Worm (Caenorhabditis elegans) whole organism, late embryonic: ENCODE results near the gene oac-11.
A peak's percentile ranks its signal among the peaks of the same experiment; 100 is the strongest.

Experiments
- C08G9.2 ChIP-seq: sonication (generic microtip); optimal IDR thresholded peaks from 2 replicates; lab custom pipeline; 2016; ENCODE audit warnings: mild to moderate bottlenecking, missing genetic modification characterization, moderate library complexity, missing compliant biosample characterization
- C38D4.7 ChIP-seq: fragments of 200-800 bp; sonication (Bioruptor generic); optimal IDR thresholded peaks from 2 replicates; lab custom pipeline; 2018; ENCODE audit warnings: mild to moderate bottlenecking, missing genetic modification characterization, moderate library complexity, missing compliant biosample characterization
- K02D7.2 ChIP-seq: sonication (generic microtip); optimal IDR thresholded peaks from 2 replicates; lab custom pipeline; 2017; ENCODE audit warnings: mild to moderate bottlenecking, missing genetic modification characterization, missing compliant biosample characterization
- ceh-22 ChIP-seq: sonication (generic microtip); optimal IDR thresholded peaks from 2 replicates; lab custom pipeline; 2017; ENCODE audit warnings: missing biosample characterization, missing genetic modification characterization
- ceh-31 ChIP-seq: sonication (generic microtip); optimal IDR thresholded peaks from 2 replicates; lab custom pipeline; 2016; ENCODE audit warnings: missing genetic modification characterization, missing compliant biosample characterization
- ceh-34 ChIP-seq: sonication (generic microtip); optimal IDR thresholded peaks from 2 replicates; lab custom pipeline; 2016; ENCODE audit warnings: mild to moderate bottlenecking, missing genetic modification characterization, missing compliant biosample characterization
- ceh-45 ChIP-seq: fragments of 200-800 bp; sonication (Bioruptor generic); IDR thresholded peaks from 2 replicates; pipeline ENCODE4 v1.3.6; 2022; ENCODE audit warnings: missing genetic modification reagents, missing genetic modification characterization, missing compliant biosample characterization
- dve-1 ChIP-seq: sonication (generic microtip); optimal IDR thresholded peaks from 2 replicates; lab custom pipeline; 2017; ENCODE audit warnings: antibody characterized with exemption, mild to moderate bottlenecking, missing genetic modification characterization, missing compliant biosample characterization
- elt-2 ChIP-seq: sonication (generic microtip); optimal IDR thresholded peaks from 2 replicates; lab custom pipeline; 2016; ENCODE audit warnings: missing genetic modification reagents, missing genetic modification characterization, missing compliant biosample characterization
- fax-1 ChIP-seq: sonication (generic microtip); optimal IDR thresholded peaks from 2 replicates; lab custom pipeline; 2016; ENCODE audit warnings: missing genotype, missing genetic modification characterization, missing compliant biosample characterization
- fkh-10 ChIP-seq: fragments of 150-350 bp; optimal IDR thresholded peaks from 2 replicates; lab custom pipeline; 2014; ENCODE audit warnings: missing biosample characterization, missing genetic modification reagents, missing genetic modification characterization
- gmeb-2 ChIP-seq: sonication (generic microtip); optimal IDR thresholded peaks from 2 replicates; lab custom pipeline; 2016; ENCODE audit warnings: missing genetic modification characterization, inconsistent platforms, missing compliant biosample characterization
- hlh-13 ChIP-seq: fragments of 200-800 bp; sonication (Bioruptor generic); optimal IDR thresholded peaks from 2 replicates; lab custom pipeline; 2018; ENCODE audit warnings: mild to moderate bottlenecking, missing genetic modification characterization, missing compliant biosample characterization
- hlh-15 ChIP-seq: sonication (generic microtip); optimal IDR thresholded peaks from 2 replicates; lab custom pipeline; 2016; ENCODE audit warnings: missing genetic modification characterization, missing compliant biosample characterization
- hlh-6 ChIP-seq: sonication (generic microtip); optimal IDR thresholded peaks from 2 replicates; lab custom pipeline; 2016; ENCODE audit warnings: missing genotype, missing genetic modification characterization, missing compliant biosample characterization
- lim-6 ChIP-seq: sonication (generic microtip); optimal IDR thresholded peaks from 2 replicates; lab custom pipeline; 2016; ENCODE audit warnings: missing genetic modification characterization, missing compliant biosample characterization
- lin-11 ChIP-seq: fragments of 200-800 bp; sonication (Bioruptor generic); optimal IDR thresholded peaks from 2 replicates; lab custom pipeline; 2018; ENCODE audit warnings: mild to moderate bottlenecking, missing genetic modification characterization, missing compliant biosample characterization
- nfya-1 ChIP-seq: sonication (generic microtip); optimal IDR thresholded peaks from 2 replicates; lab custom pipeline; 2017; ENCODE audit warnings: missing genetic modification characterization, mild to moderate bottlenecking, missing compliant biosample characterization, antibody characterized with exemption, moderate library complexity
- nhr-11 ChIP-seq: fragments of 150-350 bp; optimal IDR thresholded peaks from 2 replicates; lab custom pipeline; 2014; ENCODE audit warnings: missing biosample characterization, missing genetic modification characterization
- nhr-232 ChIP-seq: sonication (generic microtip); optimal IDR thresholded peaks from 2 replicates; lab custom pipeline; 2016; ENCODE audit warnings: missing genetic modification characterization, missing compliant biosample characterization
- npax-4 ChIP-seq: sonication (generic microtip); optimal IDR thresholded peaks from 2 replicates; lab custom pipeline; 2016; ENCODE audit warnings: missing genetic modification characterization, missing compliant biosample characterization
- odd-2 ChIP-seq: sonication (generic microtip); optimal IDR thresholded peaks from 2 replicates; lab custom pipeline; 2017; ENCODE audit warnings: antibody characterized with exemption, mild to moderate bottlenecking, missing genetic modification characterization, missing compliant biosample characterization
- pag-3 ChIP-seq: sonication (generic microtip); optimal IDR thresholded peaks from 2 replicates; lab custom pipeline; 2016; ENCODE audit warnings: missing compliant biosample characterization, missing genetic modification characterization, borderline replicate concordance
- pha-2 ChIP-seq: sonication (generic microtip); optimal IDR thresholded peaks from 2 replicates; lab custom pipeline; 2017; ENCODE audit warnings: mild to moderate bottlenecking, missing genetic modification characterization, missing compliant biosample characterization
- rnt-1 ChIP-seq: sonication (generic microtip); optimal IDR thresholded peaks from 2 replicates; lab custom pipeline; 2016; ENCODE audit warnings: missing genetic modification characterization, missing compliant biosample characterization
- sox-2 ChIP-seq: fragments of 200-800 bp; sonication (Bioruptor generic); IDR thresholded peaks from 2 replicates; pipeline ENCODE4 v1.3.6; 2022; ENCODE audit warnings: missing genetic modification reagents, missing genetic modification characterization, missing compliant biosample characterization
- syd-9 ChIP-seq: sonication (generic microtip); optimal IDR thresholded peaks from 2 replicates; lab custom pipeline; 2016; ENCODE audit warnings: mild to moderate bottlenecking, missing genetic modification characterization, moderate library complexity, missing compliant biosample characterization
- tbx-7 ChIP-seq: sonication (generic microtip); optimal IDR thresholded peaks from 2 replicates; lab custom pipeline; 2016; ENCODE audit warnings: missing genotype, missing genetic modification characterization, missing compliant biosample characterization
- ttx-3 ChIP-seq: sonication (generic microtip); optimal IDR thresholded peaks from 2 replicates; lab custom pipeline; 2016; ENCODE audit warnings: missing genetic modification reagents, missing genetic modification characterization, missing compliant biosample characterization
- unc-3 ChIP-seq, 2 experiments: fragments of 200-800 bp in 1 of 2; sonication (Bioruptor generic) in 1 of 2; sonication (generic microtip) in 1 of 2; conservative IDR thresholded peaks in 1 of 2; optimal IDR thresholded peaks in 1 of 2; 2 replicates each; pipeline versions ENCODE4 v1.3.6 to Lab custom; 2016 to 2022; ENCODE audit warnings: missing compliant biosample characterization in 2 of 2, missing genetic modification characterization in 2 of 2, missing genetic modification reagents in 1 of 2
- unc-86 ChIP-seq: sonication (generic microtip); optimal IDR thresholded peaks from 2 replicates; lab custom pipeline; 2016; ENCODE audit warnings: missing genetic modification characterization, missing compliant biosample characterization
- ztf-16 ChIP-seq: sonication (generic microtip); optimal IDR thresholded peaks from 2 replicates; lab custom pipeline; 2017; ENCODE audit warnings: missing genetic modification characterization, missing compliant biosample characterization

oac-11 gene

DNA sequence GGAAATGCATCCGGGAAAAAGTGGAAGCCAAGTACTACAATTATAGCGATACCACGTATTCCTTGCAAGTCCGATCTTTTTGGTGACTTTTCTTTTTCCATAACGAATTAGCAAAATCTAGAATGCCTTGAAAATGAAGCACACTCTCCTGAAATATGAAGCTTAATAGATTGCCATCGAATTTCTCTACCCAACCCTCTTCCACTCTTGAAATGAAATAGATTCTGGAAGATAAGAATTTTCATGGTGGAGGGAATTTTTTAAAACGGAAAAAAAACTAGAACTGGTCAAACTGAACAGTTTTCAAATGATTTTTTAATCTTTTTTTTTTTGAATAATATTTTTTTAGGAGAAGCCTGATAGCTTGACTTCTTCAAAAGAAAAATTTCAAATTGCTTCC is at the start of gene oac-11:
TSS of gene oac-11 (minus strand) at position 101 of the 400 bp plus-strand sequence.
- TF ChIP-seq sox-2, result no peak
- no peak for TF ChIP-seq nhr-11 (tag; lab: Kevin White, UChicago)
- no peak for TF ChIP-seq elt-2 (tag; lab: Kevin White, UChicago)
- TF ChIP-seq rnt-1, result no peak
- TF ChIP-seq C38D4.7 (GFP tag; lab: Kevin White, UChicago), result no peak
- no peak for TF ChIP-seq gmeb-2 (tag; lab: Kevin White, UChicago)
- TF ChIP-seq fax-1 (tag; lab: Kevin White, UChicago), result no peak
- TF ChIP-seq pag-3, result no peak

ce11 chrII:3909301-3909700 is 48.6 kb upstream of the oac-11 start:
- TF ChIP-seq hlh-15 (tag; lab: Kevin White, UChicago) (no peak), ztf-16 (tag; lab: Kevin White, UChicago) (no peak), gmeb-2 (tag; lab: Kevin White, UChicago) (no peak)

DNA sequence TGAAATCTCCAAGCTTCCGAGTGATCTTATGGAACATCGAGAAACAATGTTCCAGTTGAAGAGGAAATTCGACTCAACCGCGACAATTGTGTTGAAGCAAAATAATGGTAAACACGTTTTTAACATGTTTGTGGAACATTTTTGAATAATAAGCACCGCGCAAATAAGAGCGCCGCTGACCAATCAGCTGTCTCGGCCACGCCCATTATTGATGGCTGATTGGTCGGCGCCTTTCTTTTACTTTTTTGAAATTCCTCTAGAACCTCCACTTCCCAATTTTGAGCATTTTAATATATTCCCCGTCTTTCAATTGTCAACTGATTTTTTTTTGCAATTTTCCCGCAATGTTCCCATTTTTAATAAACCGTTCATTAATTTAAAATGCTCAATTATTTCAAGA is 47.4 kb upstream of the oac-11 start:
- TF ChIP-seq syd-9, result no peak
- TF ChIP-seq nfya-1, result peak; percentile 74

ce11 chrII:3906615-3907190 is 46.0 kb upstream of the oac-11 start, which contains the start of the genes F53C3.11 and fbxb-103:
Gene F53C3.11 (minus strand): TSS chrII:3906715.
Gene fbxb-103 (plus strand): TSS chrII:3907140.
- TF ChIP-seq lin-11 (tag; lab: Kevin White, UChicago), result no peak
- no peak for TF ChIP-seq ttx-3 (tag; lab: Kevin White, UChicago)
- TF ChIP-seq ceh-34 (tag; lab: Kevin White, UChicago), result no peak

DNA sequence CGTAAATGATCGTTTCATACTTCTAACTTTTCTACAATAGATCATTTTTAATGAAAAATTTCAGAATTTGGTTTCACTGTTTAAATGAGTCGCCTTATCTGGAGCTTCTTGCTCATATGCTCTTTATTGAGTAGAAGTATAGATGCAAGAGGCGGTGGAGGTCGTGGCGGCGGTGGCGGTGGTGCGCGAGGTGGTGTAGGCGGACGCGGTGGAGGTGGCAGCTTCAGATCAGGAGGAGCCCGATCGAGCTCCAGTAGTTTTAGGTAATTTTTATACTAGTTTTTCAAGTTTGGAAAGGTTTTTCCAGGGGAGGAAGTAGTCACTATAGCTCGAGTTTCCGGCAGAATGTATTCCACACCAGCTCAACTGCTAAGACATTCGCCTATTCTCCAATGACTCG is 42.1 kb upstream of the oac-11 start, which contains the start of gene F53C3.3:
TSS of gene F53C3.3 (plus strand) at position 59 of the 400 bp plus-strand sequence.
- no peak for TF ChIP-seq ceh-45 (GFP tag; lab: Robert Waterston, UW)
- TF ChIP-seq tbx-7 (tag; lab: Kevin White, UChicago), result no peak
- no peak for TF ChIP-seq dve-1 (tag; lab: Kevin White, UChicago)
- TF ChIP-seq K02D7.2 (tag; lab: Kevin White, UChicago), result no peak
- TF ChIP-seq fax-1 (tag; lab: Kevin White, UChicago), result no peak
- TF ChIP-seq ceh-22 (tag; lab: Kevin White, UChicago), result no peak
- no peak for TF ChIP-seq fkh-10 (GFP tag; lab: Kevin White, UChicago)
- TF ChIP-seq odd-2 (tag; lab: Kevin White, UChicago), result no peak
- TF ChIP-seq C08G9.2 (tag; lab: Kevin White, UChicago), result no peak

DNA sequence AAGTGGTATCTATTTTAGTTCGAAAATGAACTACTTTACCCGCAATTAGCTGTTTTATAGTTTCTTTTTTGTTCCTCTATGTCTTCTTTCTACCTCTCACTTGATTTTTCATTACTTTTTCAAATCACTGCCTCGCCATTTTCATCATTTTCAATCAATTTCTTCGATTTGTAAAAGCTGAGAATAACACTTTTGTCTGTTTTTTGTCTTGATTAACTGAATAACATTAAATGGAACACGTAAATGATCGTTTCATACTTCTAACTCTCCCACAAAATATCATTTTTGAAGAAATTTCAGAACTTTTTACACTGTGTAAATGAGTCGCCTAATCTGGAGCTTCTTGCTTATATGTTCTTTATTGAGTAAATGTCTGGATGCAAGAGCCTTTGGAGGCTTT is 40.4 kb upstream of the oac-11 start, which contains the start of gene F53C3.4:
TSS of gene F53C3.4 (plus strand) at position 301 of the 400 bp plus-strand sequence.
- TF ChIP-seq ceh-34 (tag; lab: Kevin White, UChicago), result no peak
- TF ChIP-seq unc-86 (tag; lab: Kevin White, UChicago), result no peak
- no peak for TF ChIP-seq hlh-6 (tag; lab: Kevin White, UChicago)
- TF ChIP-seq rnt-1, result no peak
- TF ChIP-seq lim-6 (tag; lab: Kevin White, UChicago), result no peak
- TF ChIP-seq hlh-13 (GFP tag; lab: Kevin White, UChicago), result no peak
- TF ChIP-seq npax-4 (tag; lab: Kevin White, UChicago), result no peak
- TF ChIP-seq unc-3 (GFP tag; conservative IDR thresholded peaks at IDR 0.05; lab: Robert Waterston, UW), result no peak
- no peak for TF ChIP-seq unc-3 (tag; optimal IDR thresholded peaks at IDR 0.05; lab: Kevin White, UChicago)
- no peak for TF ChIP-seq nhr-232
- no peak for TF ChIP-seq ceh-45 (GFP tag; lab: Robert Waterston, UW)
- TF ChIP-seq ceh-31 (tag; lab: Kevin White, UChicago), result no peak
- TF ChIP-seq gmeb-2 (tag; lab: Kevin White, UChicago), result no peak
- no peak for TF ChIP-seq pha-2
